Fruit fly (Drosophila melanogaster) whole organism, wandering third instar larva: ENCODE data around the gene Atg8a.

Experiments
- Abd-B ChIP-seq: fragments of >200 bp; optimal IDR thresholded peaks from 2 replicates; lab custom pipeline; 2017; ENCODE audit warnings: missing biosample characterization, missing genetic modification characterization
- CG32264 ChIP-seq: fragments of 200-800 bp; sonication (Bioruptor generic); optimal IDR thresholded peaks from 2 replicates; lab custom pipeline; 2016; ENCODE audit warnings: missing biosample characterization, missing genetic modification characterization
- CG9705 ChIP-seq: fragments of 200-800 bp; sonication (Bioruptor generic); optimal IDR thresholded peaks from 2 replicates; lab custom pipeline; 2018; ENCODE audit warnings: missing biosample characterization, mild to moderate bottlenecking, missing genetic modification characterization
- CrebA ChIP-seq: fragments of 200-800 bp; sonication (Bioruptor generic); optimal IDR thresholded peaks from 2 replicates; lab custom pipeline; 2016; ENCODE audit warnings: missing biosample characterization, mild to moderate bottlenecking, missing genetic modification characterization, borderline replicate concordance
- Dfd ChIP-seq: fragments of >200 bp; optimal IDR thresholded peaks from 2 replicates; lab custom pipeline; 2017; ENCODE audit warnings: missing biosample characterization, missing genetic modification characterization
- Dif ChIP-seq: fragments of 200-275, 200-300 bp; sonication (Bioruptor generic); optimal IDR thresholded peaks from 2 replicates; lab custom pipeline; 2018; ENCODE audit warnings: missing biosample characterization, missing genetic modification characterization; ENCODE audit not compliant: partially characterized antibody
- GATAd ChIP-seq: sonication (Bioruptor generic); optimal IDR thresholded peaks from 2 replicates; lab custom pipeline; 2016; ENCODE audit warnings: missing biosample characterization, missing genetic modification characterization
- HLH106 ChIP-seq: fragments of 200-800 bp; optimal IDR thresholded peaks from 3 replicates; lab custom pipeline; 2019; ENCODE audit warnings: missing biosample characterization, mild to moderate bottlenecking, missing genetic modification characterization, moderate library complexity
- Hnf4 ChIP-seq: fragments of 200-800 bp; sonication (Bioruptor generic); optimal IDR thresholded peaks from 2 replicates; lab custom pipeline; 2016; ENCODE audit warnings: missing biosample characterization, mild to moderate bottlenecking, missing genetic modification characterization
- Hr78 ChIP-seq: fragments of >200 bp; optimal IDR thresholded peaks from 2 replicates; lab custom pipeline; 2017; ENCODE audit warnings: missing biosample characterization, missing genetic modification characterization
- Hr83 ChIP-seq: fragments of 200-300 bp; sonication (Bioruptor generic); optimal IDR thresholded peaks from 2 replicates; lab custom pipeline; 2016; ENCODE audit warnings: missing biosample characterization, mild to moderate bottlenecking, missing genetic modification characterization, moderate library complexity; ENCODE audit not compliant: poor library complexity, severe bottlenecking
- Jra ChIP-seq: sonication (Bioruptor generic); optimal IDR thresholded peaks from 2 replicates; lab custom pipeline; 2016; ENCODE audit warnings: missing biosample characterization, missing genetic modification characterization
- Mio ChIP-seq: sonication (Bioruptor generic); optimal IDR thresholded peaks from 2 replicates; lab custom pipeline; 2016; ENCODE audit warnings: missing biosample characterization, missing genetic modification characterization
- Myc ChIP-seq: fragments of >200 bp; optimal IDR thresholded peaks from 2 replicates; lab custom pipeline; 2017
- N ChIP-seq: fragments of >200 bp; optimal IDR thresholded peaks from 2 replicates; lab custom pipeline; 2018; ENCODE audit warnings: missing biosample characterization, missing external identifiers, missing genetic modification characterization
- OdsH ChIP-seq: fragments of 200-800 bp; sonication (Bioruptor generic); optimal IDR thresholded peaks from 2 replicates; lab custom pipeline; 2016; ENCODE audit warnings: missing biosample characterization, mild to moderate bottlenecking, missing genetic modification characterization
- Rel ChIP-seq, 2 experiments: fragments of 200-800 bp; sonication (Bioruptor generic) in 1 of 2; optimal IDR thresholded peaks; 2 replicates in 1 of 2; 3 replicates in 1 of 2; lab custom pipeline; 2016 to 2019; ENCODE audit warnings: mild to moderate bottlenecking in 2 of 2, missing biosample characterization in 2 of 2, missing genetic modification characterization in 2 of 2, moderate library complexity in 1 of 2
- Sp1 ChIP-seq: fragments of 200-800 bp; sonication (Bioruptor generic); optimal IDR thresholded peaks from 3 replicates; lab custom pipeline; 2019; ENCODE audit warnings: missing biosample characterization, mild to moderate bottlenecking, missing genetic modification characterization, moderate library complexity
- Vsx2 ChIP-seq: fragments of 200-300, 225-300 bp; sonication (Bioruptor generic); optimal IDR thresholded peaks from 2 replicates; lab custom pipeline; 2018; ENCODE audit warnings: missing biosample characterization, missing genetic modification characterization; ENCODE audit not compliant: partially characterized antibody
- br ChIP-seq: fragments of 200-800 bp; sonication (Bioruptor generic); optimal IDR thresholded peaks from 2 replicates; lab custom pipeline; 2016; ENCODE audit warnings: missing biosample characterization, missing genetic modification characterization
- brk ChIP-seq: fragments of 200-800 bp; sonication (Bioruptor generic); optimal IDR thresholded peaks from 2 replicates; lab custom pipeline; 2016; ENCODE audit warnings: missing biosample characterization, mild to moderate bottlenecking, missing genetic modification characterization
- dl ChIP-seq, 2 experiments: fragments of 175-275, 200-275 bp in 1 of 2; fragments of 200-275 bp in 1 of 2; sonication (Bioruptor generic); optimal IDR thresholded peaks; lab custom pipeline; 2018; ENCODE audit warnings: mild to moderate bottlenecking in 2 of 2, missing biosample characterization in 2 of 2, missing genetic modification characterization in 2 of 2, moderate library complexity in 2 of 2; ENCODE audit not compliant: partially characterized antibody in 2 of 2, insufficient read depth in 1 of 2
- dmrt93B ChIP-seq: fragments of 200-800 bp; sonication (Bioruptor generic); optimal IDR thresholded peaks from 2 replicates; lab custom pipeline; 2018; ENCODE audit warnings: missing biosample characterization, mild to moderate bottlenecking, missing genetic modification characterization
- dsf ChIP-seq: sonication (Bioruptor generic); optimal IDR thresholded peaks from 2 replicates; lab custom pipeline; 2016; ENCODE audit warnings: missing biosample characterization, missing genetic modification characterization, borderline replicate concordance
- ey ChIP-seq: fragments of 200-800 bp; sonication (Bioruptor generic); optimal IDR thresholded peaks from 2 replicates; lab custom pipeline; 2016; ENCODE audit warnings: missing biosample characterization, missing genetic modification characterization
- foxo ChIP-seq, 2 experiments: fragments of 200-800 bp; sonication (Bioruptor generic); optimal IDR thresholded peaks; 2 replicates in 1 of 2; 3 replicates in 1 of 2; lab custom pipeline; 2016 to 2017; ENCODE audit warnings: missing biosample characterization in 2 of 2, missing genetic modification characterization in 2 of 2
- fru ChIP-seq: fragments of 200-800 bp; sonication (Bioruptor generic); optimal IDR thresholded peaks from 3 replicates; lab custom pipeline; 2016; ENCODE audit warnings: missing biosample characterization, mild to moderate bottlenecking, missing genetic modification characterization
- h ChIP-seq: fragments of 200-800 bp; sonication (Bioruptor generic); optimal IDR thresholded peaks from 3 replicates; lab custom pipeline; 2016; ENCODE audit warnings: missing biosample characterization, mild to moderate bottlenecking, missing genetic modification characterization
- jim ChIP-seq: fragments of 175-275, 200-325 bp; sonication (Bioruptor generic); optimal IDR thresholded peaks from 2 replicates; lab custom pipeline; 2016; ENCODE audit warnings: missing biosample characterization, mild to moderate bottlenecking, missing genetic modification characterization
- pan ChIP-seq: fragments of >200 bp; optimal IDR thresholded peaks from 2 replicates; lab custom pipeline; 2017
- psq ChIP-seq: fragments of 200-800 bp; sonication (Bioruptor generic); optimal IDR thresholded peaks from 3 replicates; lab custom pipeline; 2017; ENCODE audit warnings: missing biosample characterization, mild to moderate bottlenecking, missing genetic modification characterization, moderate library complexity
- rgr ChIP-seq: fragments of 200-800 bp; sonication (Bioruptor generic); optimal IDR thresholded peaks from 3 replicates; lab custom pipeline; 2016; ENCODE audit warnings: missing biosample characterization, mild to moderate bottlenecking, missing genetic modification characterization
- sage ChIP-seq: fragments of 200-800 bp; sonication (Bioruptor generic); optimal IDR thresholded peaks from 2 replicates; lab custom pipeline; 2016; ENCODE audit warnings: missing biosample characterization, mild to moderate bottlenecking, missing genetic modification characterization
- sv ChIP-seq: fragments of 200-800 bp; sonication (Bioruptor generic); optimal IDR thresholded peaks from 3 replicates; lab custom pipeline; 2016; ENCODE audit warnings: missing biosample characterization, missing genetic modification characterization
- tai ChIP-seq: sonication (Bioruptor generic); optimal IDR thresholded peaks from 2 replicates; lab custom pipeline; 2016; ENCODE audit warnings: missing biosample characterization, missing genetic modification characterization
- usp ChIP-seq: fragments of >200 bp; optimal IDR thresholded peaks from 2 replicates; lab custom pipeline; 2017; ENCODE audit warnings: missing biosample characterization, missing genetic modification characterization
- woc ChIP-seq: sonication (Bioruptor generic); optimal IDR thresholded peaks from 2 replicates; lab custom pipeline; 2016; ENCODE audit warnings: missing biosample characterization, mild to moderate bottlenecking, missing genetic modification characterization

Atg8a gene

DNA sequence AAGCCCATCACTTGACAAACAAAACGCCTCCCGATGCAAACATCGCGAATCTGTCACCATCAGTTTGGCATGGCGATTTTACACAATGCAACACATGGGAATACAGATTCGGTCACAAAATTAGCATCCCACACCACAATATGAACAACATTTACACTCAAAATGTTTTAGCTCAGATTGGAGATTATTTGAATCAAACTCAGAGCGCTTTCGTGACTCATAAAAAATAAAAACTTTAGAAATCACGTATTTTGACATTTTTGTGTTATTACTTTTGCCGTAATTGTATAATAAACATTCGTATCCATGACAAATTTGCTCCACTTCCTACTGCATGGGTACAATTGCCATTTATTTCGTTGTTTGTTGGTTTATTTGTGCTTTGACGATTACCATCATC is 35.9 kb upstream of the Atg8a start:
- no peak for TF ChIP-seq Dfd (GFP tag; lab: Kevin White, UChicago)
- TF ChIP-seq Abd-B (GFP tag; lab: Kevin White, UChicago) = no peak
- no peak for TF ChIP-seq Myc (lab: Kevin White, UChicago)
- no peak for TF ChIP-seq HLH106 (tag; lab: Kevin White, UChicago)
- no peak for TF ChIP-seq sv (GFP tag; lab: Kevin White, UChicago)
- no peak for TF ChIP-seq dsf (GFP tag; lab: Kevin White, UChicago)
- peak in 1 of 2 experiments; percentile 27 for TF ChIP-seq foxo (GFP tag; optimal IDR thresholded peaks at IDR 0.05; lab: Kevin White, UChicago)
- no peak for TF ChIP-seq psq
- no peak for TF ChIP-seq jim
- TF ChIP-seq Hnf4 (GFP tag; lab: Kevin White, UChicago) = no peak
- TF ChIP-seq CrebA (GFP tag; lab: Kevin White, UChicago) = no peak
- TF ChIP-seq GATAd (GFP tag; lab: Kevin White, UChicago) = no peak
- TF ChIP-seq Vsx2 (GFP tag; lab: Kevin White, UChicago) = no peak
- TF ChIP-seq Sp1 (GFP tag; lab: Kevin White, UChicago) = no peak
- TF ChIP-seq h (GFP tag; lab: Kevin White, UChicago) = peak; percentile 2
- TF ChIP-seq rgr (GFP tag; lab: Kevin White, UChicago) = peak; percentile 14
- TF ChIP-seq Jra (GFP tag; lab: Kevin White, UChicago) = no peak
- no peak for TF ChIP-seq Mio (GFP tag; lab: Kevin White, UChicago)
- no peak for TF ChIP-seq brk (GFP tag; lab: Kevin White, UChicago)
- no peak for TF ChIP-seq usp (GFP tag; lab: Kevin White, UChicago)
- TF ChIP-seq dmrt93B = no peak
- no peak for TF ChIP-seq woc
- peak; percentile 1 for TF ChIP-seq fru
- no peak for TF ChIP-seq CG9705
- no peak for TF ChIP-seq Dif (GFP tag; lab: Kevin White, UChicago)
- TF ChIP-seq Hr78 (GFP tag; lab: Kevin White, UChicago) = no peak
- TF ChIP-seq pan (lab: Kevin White, UChicago) = no peak
- no peak for TF ChIP-seq N (GFP tag; lab: Kevin White, UChicago)
- TF ChIP-seq Hr83 (GFP tag; lab: Kevin White, UChicago) = no peak
- no peak for TF ChIP-seq dl (GFP tag; optimal IDR thresholded peaks at IDR 0.05; lab: Kevin White, UChicago; ENCODE audit: insufficient read depth in 1 of 2, partially characterized antibody in 2 of 2)
- TF ChIP-seq ey (GFP tag; lab: Kevin White, UChicago) = no peak

DNA sequence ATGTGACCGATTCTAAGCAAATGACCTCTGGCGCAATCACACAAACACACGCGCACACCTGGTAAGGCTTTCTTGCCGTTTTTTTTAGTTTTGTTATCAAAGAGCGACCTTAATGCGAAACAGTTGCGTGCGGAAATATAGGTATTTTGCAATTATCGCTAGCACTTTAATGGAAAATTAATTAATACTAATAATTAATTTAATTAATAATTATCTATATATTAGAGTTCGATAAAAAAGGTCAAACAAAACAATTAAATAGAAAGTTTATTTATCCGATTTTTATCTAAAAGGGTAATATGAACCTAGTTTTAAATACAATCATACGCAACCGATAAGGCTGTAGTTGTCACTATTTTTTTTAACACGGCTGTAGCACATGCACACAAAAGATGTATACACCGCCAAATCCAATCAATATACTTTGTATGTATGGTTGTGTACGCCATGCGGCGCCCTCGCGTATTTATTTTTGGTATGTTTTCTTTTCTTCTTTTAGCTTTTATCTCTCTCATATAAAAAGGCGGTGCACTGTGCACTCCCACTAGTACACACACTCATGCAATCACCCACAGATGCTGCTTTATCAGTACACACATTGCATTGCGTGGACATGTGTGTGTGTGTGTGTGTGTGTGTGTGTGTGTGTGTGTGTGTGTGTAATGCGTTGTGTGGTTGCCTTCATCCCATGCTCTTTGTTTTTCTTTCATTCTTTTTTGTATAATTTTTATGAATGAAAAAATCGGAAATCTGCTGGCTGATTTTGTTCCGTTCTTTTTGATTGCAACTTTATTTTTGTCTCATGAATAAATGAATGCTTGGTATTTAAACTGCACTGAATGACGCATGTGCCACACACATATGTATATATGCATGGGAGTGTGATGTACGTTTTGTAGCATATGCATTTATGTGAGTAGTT is 34.6 kb upstream of the Atg8a start:
- no peak for TF ChIP-seq Myc (lab: Kevin White, UChicago)
- no peak for TF ChIP-seq Hr78 (GFP tag; lab: Kevin White, UChicago)
- peak; percentile 13 for TF ChIP-seq ey (GFP tag; lab: Kevin White, UChicago)
- TF ChIP-seq CG9705 = no peak
- TF ChIP-seq h (GFP tag; lab: Kevin White, UChicago) = peak; percentile 25
- no peak for TF ChIP-seq dl (GFP tag; optimal IDR thresholded peaks at IDR 0.05; lab: Kevin White, UChicago; ENCODE audit: insufficient read depth in 1 of 2, partially characterized antibody in 2 of 2)
- TF ChIP-seq psq = peak; percentile 65
- TF ChIP-seq HLH106 (tag; lab: Kevin White, UChicago) = peak; percentile 66
- no peak for TF ChIP-seq dsf (GFP tag; lab: Kevin White, UChicago)
- TF ChIP-seq jim = no peak
- peak; percentile 39 for TF ChIP-seq dmrt93B
- TF ChIP-seq br (GFP tag; lab: Kevin White, UChicago) = no peak
- TF ChIP-seq N (GFP tag; lab: Kevin White, UChicago) = no peak
- no peak for TF ChIP-seq Abd-B (GFP tag; lab: Kevin White, UChicago)
- peak; percentile 19 for TF ChIP-seq fru
- TF ChIP-seq woc = peak; percentile 28
- peak in 1 of 2 experiments; percentile 61 for TF ChIP-seq foxo (GFP tag; optimal IDR thresholded peaks at IDR 0.05; lab: Kevin White, UChicago)
- TF ChIP-seq rgr (GFP tag; lab: Kevin White, UChicago) = peak; percentile 39
- TF ChIP-seq Hr83 (GFP tag; lab: Kevin White, UChicago) = no peak
- peak; percentile 18 for TF ChIP-seq sage
- peak; percentile 65 for TF ChIP-seq Sp1 (GFP tag; lab: Kevin White, UChicago)
- no peak for TF ChIP-seq Dif (GFP tag; lab: Kevin White, UChicago)
- no peak for TF ChIP-seq Rel (GFP tag; optimal IDR thresholded peaks at IDR 0.05; lab: Kevin White, UChicago)
- TF ChIP-seq Rel (tag; optimal IDR thresholded peaks at IDR 0.05; lab: Kevin White, UChicago) = peak; percentile 24
- TF ChIP-seq OdsH = peak; percentile 21
- no peak for TF ChIP-seq CG32264 (GFP tag; lab: Kevin White, UChicago)
- TF ChIP-seq usp (GFP tag; lab: Kevin White, UChicago) = no peak
- TF ChIP-seq GATAd (GFP tag; lab: Kevin White, UChicago) = no peak
- no peak for TF ChIP-seq CrebA (GFP tag; lab: Kevin White, UChicago)
- TF ChIP-seq tai = no peak
